Fruit fly (Drosophila melanogaster) whole organism, wandering third instar larva: ENCODE results near the gene Cog3.

Experiments used
- Abd-B ChIP-seq: fragments of >200 bp; optimal IDR thresholded peaks from 2 replicates; lab custom pipeline; 2017; ENCODE audit warnings: missing biosample characterization, missing genetic modification characterization
- CG32264 ChIP-seq: fragments of 200-800 bp; sonication (Bioruptor generic); optimal IDR thresholded peaks from 2 replicates; lab custom pipeline; 2016; ENCODE audit warnings: missing biosample characterization, missing genetic modification characterization
- CrebA ChIP-seq: fragments of 200-800 bp; sonication (Bioruptor generic); optimal IDR thresholded peaks from 2 replicates; lab custom pipeline; 2016; ENCODE audit warnings: missing biosample characterization, mild to moderate bottlenecking, missing genetic modification characterization, borderline replicate concordance
- Dfd ChIP-seq: fragments of >200 bp; optimal IDR thresholded peaks from 2 replicates; lab custom pipeline; 2017; ENCODE audit warnings: missing biosample characterization, missing genetic modification characterization
- Dif ChIP-seq: fragments of 200-275, 200-300 bp; sonication (Bioruptor generic); optimal IDR thresholded peaks from 2 replicates; lab custom pipeline; 2018; ENCODE audit warnings: missing biosample characterization, missing genetic modification characterization; ENCODE audit not compliant: partially characterized antibody
- Hnf4 ChIP-seq: fragments of 200-800 bp; sonication (Bioruptor generic); optimal IDR thresholded peaks from 2 replicates; lab custom pipeline; 2016; ENCODE audit warnings: missing biosample characterization, mild to moderate bottlenecking, missing genetic modification characterization
- Hr83 ChIP-seq: fragments of 200-300 bp; sonication (Bioruptor generic); optimal IDR thresholded peaks from 2 replicates; lab custom pipeline; 2016; ENCODE audit warnings: missing biosample characterization, mild to moderate bottlenecking, missing genetic modification characterization, moderate library complexity; ENCODE audit not compliant: poor library complexity, severe bottlenecking
- Jra ChIP-seq: sonication (Bioruptor generic); optimal IDR thresholded peaks from 2 replicates; lab custom pipeline; 2016; ENCODE audit warnings: missing biosample characterization, missing genetic modification characterization
- Mio ChIP-seq: sonication (Bioruptor generic); optimal IDR thresholded peaks from 2 replicates; lab custom pipeline; 2016; ENCODE audit warnings: missing biosample characterization, missing genetic modification characterization
- Myc ChIP-seq: fragments of >200 bp; optimal IDR thresholded peaks from 2 replicates; lab custom pipeline; 2017
- N ChIP-seq: fragments of >200 bp; optimal IDR thresholded peaks from 2 replicates; lab custom pipeline; 2018; ENCODE audit warnings: missing biosample characterization, missing external identifiers, missing genetic modification characterization
- OdsH ChIP-seq: fragments of 200-800 bp; sonication (Bioruptor generic); optimal IDR thresholded peaks from 2 replicates; lab custom pipeline; 2016; ENCODE audit warnings: missing biosample characterization, mild to moderate bottlenecking, missing genetic modification characterization
- Rel ChIP-seq, 2 experiments: fragments of 200-800 bp; sonication (Bioruptor generic) in 1 of 2; optimal IDR thresholded peaks; 2 replicates in 1 of 2; 3 replicates in 1 of 2; lab custom pipeline; 2016 to 2019; ENCODE audit warnings: mild to moderate bottlenecking in 2 of 2, missing biosample characterization in 2 of 2, missing genetic modification characterization in 2 of 2, moderate library complexity in 1 of 2
- Sp1 ChIP-seq: fragments of 200-800 bp; sonication (Bioruptor generic); optimal IDR thresholded peaks from 3 replicates; lab custom pipeline; 2019; ENCODE audit warnings: missing biosample characterization, mild to moderate bottlenecking, missing genetic modification characterization, moderate library complexity
- br ChIP-seq: fragments of 200-800 bp; sonication (Bioruptor generic); optimal IDR thresholded peaks from 2 replicates; lab custom pipeline; 2016; ENCODE audit warnings: missing biosample characterization, missing genetic modification characterization
- brk ChIP-seq: fragments of 200-800 bp; sonication (Bioruptor generic); optimal IDR thresholded peaks from 2 replicates; lab custom pipeline; 2016; ENCODE audit warnings: missing biosample characterization, mild to moderate bottlenecking, missing genetic modification characterization
- dl ChIP-seq, 2 experiments: fragments of 175-275, 200-275 bp in 1 of 2; fragments of 200-275 bp in 1 of 2; sonication (Bioruptor generic); optimal IDR thresholded peaks; lab custom pipeline; 2018; ENCODE audit warnings: mild to moderate bottlenecking in 2 of 2, missing biosample characterization in 2 of 2, missing genetic modification characterization in 2 of 2, moderate library complexity in 2 of 2; ENCODE audit not compliant: partially characterized antibody in 2 of 2, insufficient read depth in 1 of 2
- dmrt93B ChIP-seq: fragments of 200-800 bp; sonication (Bioruptor generic); optimal IDR thresholded peaks from 2 replicates; lab custom pipeline; 2018; ENCODE audit warnings: missing biosample characterization, mild to moderate bottlenecking, missing genetic modification characterization
- dsf ChIP-seq: sonication (Bioruptor generic); optimal IDR thresholded peaks from 2 replicates; lab custom pipeline; 2016; ENCODE audit warnings: missing biosample characterization, missing genetic modification characterization, borderline replicate concordance
- ey ChIP-seq: fragments of 200-800 bp; sonication (Bioruptor generic); optimal IDR thresholded peaks from 2 replicates; lab custom pipeline; 2016; ENCODE audit warnings: missing biosample characterization, missing genetic modification characterization
- foxo ChIP-seq, 2 experiments: fragments of 200-800 bp; sonication (Bioruptor generic); optimal IDR thresholded peaks; 2 replicates in 1 of 2; 3 replicates in 1 of 2; lab custom pipeline; 2016 to 2017; ENCODE audit warnings: missing biosample characterization in 2 of 2, missing genetic modification characterization in 2 of 2
- fru ChIP-seq: fragments of 200-800 bp; sonication (Bioruptor generic); optimal IDR thresholded peaks from 3 replicates; lab custom pipeline; 2016; ENCODE audit warnings: missing biosample characterization, mild to moderate bottlenecking, missing genetic modification characterization
- h ChIP-seq: fragments of 200-800 bp; sonication (Bioruptor generic); optimal IDR thresholded peaks from 3 replicates; lab custom pipeline; 2016; ENCODE audit warnings: missing biosample characterization, mild to moderate bottlenecking, missing genetic modification characterization
- jim ChIP-seq: fragments of 175-275, 200-325 bp; sonication (Bioruptor generic); optimal IDR thresholded peaks from 2 replicates; lab custom pipeline; 2016; ENCODE audit warnings: missing biosample characterization, mild to moderate bottlenecking, missing genetic modification characterization
- lola ChIP-seq: fragments of >200 bp; optimal IDR thresholded peaks from 2 replicates; lab custom pipeline; 2017; ENCODE audit warnings: missing biosample characterization, missing genetic modification characterization
- pan ChIP-seq: fragments of >200 bp; optimal IDR thresholded peaks from 2 replicates; lab custom pipeline; 2017
- psq ChIP-seq: fragments of 200-800 bp; sonication (Bioruptor generic); optimal IDR thresholded peaks from 3 replicates; lab custom pipeline; 2017; ENCODE audit warnings: missing biosample characterization, mild to moderate bottlenecking, missing genetic modification characterization, moderate library complexity
- rgr ChIP-seq: fragments of 200-800 bp; sonication (Bioruptor generic); optimal IDR thresholded peaks from 3 replicates; lab custom pipeline; 2016; ENCODE audit warnings: missing biosample characterization, mild to moderate bottlenecking, missing genetic modification characterization
- sage ChIP-seq: fragments of 200-800 bp; sonication (Bioruptor generic); optimal IDR thresholded peaks from 2 replicates; lab custom pipeline; 2016; ENCODE audit warnings: missing biosample characterization, mild to moderate bottlenecking, missing genetic modification characterization
- sv ChIP-seq: fragments of 200-800 bp; sonication (Bioruptor generic); optimal IDR thresholded peaks from 3 replicates; lab custom pipeline; 2016; ENCODE audit warnings: missing biosample characterization, missing genetic modification characterization
- tai ChIP-seq: sonication (Bioruptor generic); optimal IDR thresholded peaks from 2 replicates; lab custom pipeline; 2016; ENCODE audit warnings: missing biosample characterization, missing genetic modification characterization
- woc ChIP-seq: sonication (Bioruptor generic); optimal IDR thresholded peaks from 2 replicates; lab custom pipeline; 2016; ENCODE audit warnings: missing biosample characterization, mild to moderate bottlenecking, missing genetic modification characterization

Cog3 gene

dm6 chr2L:3469869-3470268 lies 13.0 kb upstream of the Cog3 start, which contains the start of the genes Pif1 and CG31776:
Gene Pif1, minus strand, starts transcription at chr2L:3470004.
Gene CG31776, plus strand, starts transcription at chr2L:3470182.
- TF ChIP-seq br (GFP tag; lab: Kevin White, UChicago) (no peak), tai (GFP tag; lab: Kevin White, UChicago) (no peak), Abd-B (GFP tag; lab: Kevin White, UChicago) (no peak), fru (no peak), sv (GFP tag; lab: Kevin White, UChicago) (no peak), pan (lab: Kevin White, UChicago) (no peak), OdsH (no peak), CrebA (GFP tag; lab: Kevin White, UChicago) (no peak), brk (GFP tag; lab: Kevin White, UChicago) (no peak), Sp1 (GFP tag; lab: Kevin White, UChicago) (no peak), Dif (GFP tag; lab: Kevin White, UChicago) (no peak), Rel (GFP tag; optimal IDR thresholded peaks at IDR 0.05; lab: Kevin White, UChicago) (no peak), Rel (tag; optimal IDR thresholded peaks at IDR 0.05; lab: Kevin White, UChicago) (no peak), Myc (lab: Kevin White, UChicago) (no peak), jim (GFP tag; lab: Kevin White, UChicago) (no peak), N (GFP tag; lab: Kevin White, UChicago) (no peak), woc (no peak)

dm6 chr2L:3466846-3467245 lies 10.0 kb upstream of the Cog3 start:
- TF ChIP-seq dmrt93B (no peak), Dfd (no peak), CG32264 (GFP tag; lab: Kevin White, UChicago) (no peak), Mio (GFP tag; lab: Kevin White, UChicago) (no peak), Myc (lab: Kevin White, UChicago) (no peak), dl (GFP tag; optimal IDR thresholded peaks at IDR 0.05; lab: Kevin White, UChicago; ENCODE audit: insufficient read depth in 1 of 2, partially characterized antibody in 2 of 2) (no peak), lola (GFP tag; lab: Kevin White, UChicago) (no peak), foxo (GFP tag; optimal IDR thresholded peaks at IDR 0.05; lab: Kevin White, UChicago) (no peak), pan (lab: Kevin White, UChicago) (no peak), jim (GFP tag; lab: Kevin White, UChicago) (no peak), sage (no peak), dsf (no peak), woc (no peak), ey (no peak), brk (GFP tag; lab: Kevin White, UChicago) (no peak), CrebA (GFP tag; lab: Kevin White, UChicago) (no peak), Hnf4 (GFP tag; lab: Kevin White, UChicago) (no peak), Hr83 (GFP tag; lab: Kevin White, UChicago) (no peak), Jra (GFP tag; lab: Kevin White, UChicago) (no peak), fru (no peak)

DNA sequence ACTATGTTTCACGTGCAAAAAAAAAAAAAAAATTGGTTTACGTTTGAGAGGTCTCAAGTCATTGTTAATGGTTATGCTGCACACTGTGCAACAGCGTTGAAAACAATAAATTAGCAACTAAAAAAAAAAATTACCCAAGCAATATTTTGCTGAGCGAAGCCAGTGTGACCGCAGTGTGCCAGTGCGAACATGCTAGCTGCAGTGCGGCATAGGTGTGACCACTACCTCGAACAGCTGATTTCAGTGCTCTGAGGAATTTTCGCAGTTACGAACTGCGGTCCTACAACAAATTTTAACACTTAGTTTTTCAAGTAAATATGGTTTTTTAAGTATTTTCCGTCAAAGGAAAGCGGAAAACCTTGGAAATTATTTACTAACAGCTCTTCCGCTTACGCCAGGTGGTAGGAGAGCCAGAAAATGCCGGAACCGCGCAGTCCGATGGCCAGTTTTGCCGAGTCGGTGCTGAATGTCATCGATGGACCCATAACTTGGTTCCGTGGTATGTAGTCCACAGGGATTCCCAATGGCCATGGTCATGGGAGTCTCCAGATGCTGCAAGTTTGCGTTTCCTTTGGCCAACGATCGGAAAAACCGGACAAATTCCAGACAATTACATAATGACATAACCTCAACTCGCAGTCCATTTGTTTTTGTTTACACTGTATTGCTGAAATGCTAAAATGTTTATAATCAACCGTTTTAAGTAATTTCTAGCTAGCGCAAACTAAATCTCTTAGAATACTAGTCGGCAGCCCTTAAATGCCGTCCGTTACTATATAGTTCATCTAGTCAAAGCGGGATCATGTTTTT lies 9.3 kb upstream of the Cog3 start, which contains the start of the genes msl-2 and ND-PDSW:
msl-2 (minus strand) TSS at position 195 of the 810 bp plus-strand sequence.
ND-PDSW (plus strand) TSS at position 240 of the 810 bp plus-strand sequence.
- TF ChIP-seq Hr83 (GFP tag; lab: Kevin White, UChicago) (no peak), sage (no peak), pan (lab: Kevin White, UChicago) (no peak), sv (GFP tag; lab: Kevin White, UChicago) (no peak), Rel (GFP tag; optimal IDR thresholded peaks at IDR 0.05; lab: Kevin White, UChicago) (no peak), Rel (tag; optimal IDR thresholded peaks at IDR 0.05; lab: Kevin White, UChicago) (peak; percentile 18)

DNA sequence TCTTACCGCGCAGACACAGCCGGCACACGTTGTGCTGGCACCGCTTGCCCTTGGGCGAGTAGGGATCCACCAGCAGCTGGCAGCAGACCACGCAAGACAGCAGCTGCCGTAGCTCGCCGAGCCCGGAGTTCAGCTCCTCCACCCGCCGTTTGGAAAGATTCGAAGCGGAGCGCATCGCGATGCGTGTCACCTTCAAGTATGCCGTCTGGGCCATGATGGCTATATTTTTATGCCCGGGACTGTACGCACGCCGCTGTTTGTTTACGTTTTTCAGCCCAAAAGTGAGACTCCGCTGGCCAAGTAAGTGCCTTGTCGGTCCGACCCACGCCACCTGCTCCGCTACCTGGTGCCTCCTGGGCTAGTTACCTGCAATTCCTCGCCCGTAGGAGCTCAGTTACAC lies 8.6 kb upstream of the Cog3 start:
- TF ChIP-seq woc (no peak), Hr83 (GFP tag; lab: Kevin White, UChicago) (no peak), Rel (GFP tag; optimal IDR thresholded peaks at IDR 0.05; lab: Kevin White, UChicago) (no peak), Rel (tag; optimal IDR thresholded peaks at IDR 0.05; lab: Kevin White, UChicago) (no peak), rgr (no peak), Jra (GFP tag; lab: Kevin White, UChicago) (no peak), ey (no peak), N (GFP tag; lab: Kevin White, UChicago) (no peak), Mio (GFP tag; lab: Kevin White, UChicago) (no peak), psq (GFP tag; lab: Kevin White, UChicago) (no peak), OdsH (no peak), pan (lab: Kevin White, UChicago) (no peak), dl (GFP tag; optimal IDR thresholded peaks at IDR 0.05; lab: Kevin White, UChicago; ENCODE audit: insufficient read depth in 1 of 2, partially characterized antibody in 2 of 2) (no peak), foxo (GFP tag; optimal IDR thresholded peaks at IDR 0.05; lab: Kevin White, UChicago) (no peak), h (GFP tag; lab: Kevin White, UChicago) (no peak), lola (GFP tag; lab: Kevin White, UChicago) (no peak)
